Worm (Caenorhabditis elegans) whole organism, L1 larva: ENCODE results near the gene nhr-115.

ENCODE experiments used
- C34B4.2 ChIP-seq: sonication (generic microtip); optimal IDR thresholded peaks from 2 replicates; lab custom pipeline; 2017; ENCODE audit warnings: mild to moderate bottlenecking, missing genetic modification characterization, missing compliant biosample characterization
- aha-1 ChIP-seq: fragments of 150-350 bp; optimal IDR thresholded peaks from 2 replicates; lab custom pipeline; 2014; ENCODE audit warnings: missing biosample characterization, missing genetic modification characterization
- aly-2 ChIP-seq: fragments of 150-350 bp; optimal IDR thresholded peaks from 2 replicates; lab custom pipeline; 2014; ENCODE audit warnings: missing biosample characterization, missing genetic modification characterization
- blmp-1 ChIP-seq: fragments of 150-350 bp; optimal IDR thresholded peaks from 2 replicates; lab custom pipeline; 2014; ENCODE audit warnings: missing biosample characterization, missing genetic modification characterization
- ceh-82 ChIP-seq, 3 experiments: fragments of 150-350 bp in 1 of 3; sonication (generic microtip) in 2 of 3; optimal IDR thresholded peaks; 2 replicates each; lab custom pipeline; 2014 to 2017; ENCODE audit warnings: missing biosample characterization in 3 of 3, missing genetic modification characterization in 3 of 3
- ceh-90 ChIP-seq: sonication (generic microtip); optimal IDR thresholded peaks from 2 replicates; lab custom pipeline; 2016; ENCODE audit warnings: missing genetic modification characterization, missing compliant biosample characterization
- ces-1 ChIP-seq: fragments of 150-350 bp; optimal IDR thresholded peaks from 2 replicates; lab custom pipeline; 2014; ENCODE audit warnings: missing biosample characterization, missing genetic modification reagents, missing genetic modification characterization
- dpl-1 ChIP-seq, 3 experiments: fragments of 150-350 bp in 2 of 3; sonication (generic microtip) in 1 of 3; optimal IDR thresholded peaks; 2 replicates each; lab custom pipeline; 2014 to 2017; ENCODE audit warnings: missing biosample characterization in 3 of 3, missing genetic modification characterization in 3 of 3, missing genetic modification reagents in 3 of 3
- efl-1 ChIP-seq, 4 experiments: fragments of 150-350 bp; optimal IDR thresholded peaks in 3 of 4; peaks in 1 of 4; 1 replicate in 1 of 4; 2 replicates in 3 of 4; lab custom pipeline; 2014; ENCODE audit warnings: missing biosample characterization in 2 of 4, missing genetic modification characterization in 2 of 4, missing genetic modification reagents in 2 of 4
- efl-3 ChIP-seq: fragments of 200-800 bp; sonication (Bioruptor generic); optimal IDR thresholded peaks from 2 replicates; lab custom pipeline; 2018; ENCODE audit warnings: mild to moderate bottlenecking, missing genetic modification characterization, missing compliant biosample characterization
- elt-2 ChIP-seq: sonication (generic microtip); optimal IDR thresholded peaks from 2 replicates; lab custom pipeline; 2016; ENCODE audit warnings: missing genetic modification characterization, mild to moderate bottlenecking, inconsistent platforms, missing compliant biosample characterization, missing genetic modification reagents
- elt-3 ChIP-seq, 6 experiments: fragments of 150-350 bp in 1 of 6; sonication (generic microtip); optimal IDR thresholded peaks; 2 replicates each; lab custom pipeline; 2017 to 2018; ENCODE audit warnings: missing biosample characterization in 6 of 6, missing genetic modification characterization in 6 of 6, inconsistent platforms in 1 of 6
- fkh-10 ChIP-seq: sonication (generic microtip); optimal IDR thresholded peaks from 2 replicates; lab custom pipeline; 2017; ENCODE audit warnings: missing biosample characterization, missing genetic modification reagents, missing genetic modification characterization
- fkh-8 ChIP-seq: sonication (generic microtip); optimal IDR thresholded peaks from 2 replicates; lab custom pipeline; 2016; ENCODE audit warnings: mild to moderate bottlenecking, missing genetic modification characterization, missing compliant biosample characterization
- hlh-17 ChIP-seq: fragments of 200-800 bp; sonication (Bioruptor generic); optimal IDR thresholded peaks from 2 replicates; lab custom pipeline; 2018; ENCODE audit warnings: missing genetic modification characterization, mild to moderate bottlenecking, missing compliant biosample characterization, moderate library complexity, borderline replicate concordance
- irx-1 ChIP-seq: sonication (generic microtip); optimal IDR thresholded peaks from 2 replicates; lab custom pipeline; 2016; ENCODE audit warnings: missing genetic modification characterization, missing compliant biosample characterization
- lin-13 ChIP-seq: fragments of 150-350 bp; optimal IDR thresholded peaks from 2 replicates; lab custom pipeline; 2014; ENCODE audit warnings: missing biosample characterization, missing genetic modification reagents, missing genetic modification characterization
- lin-14 ChIP-seq: fragments of 200-800 bp; sonication (Bioruptor generic); optimal IDR thresholded peaks from 2 replicates; lab custom pipeline; 2018; ENCODE audit warnings: mild to moderate bottlenecking, missing genetic modification characterization, moderate library complexity, missing compliant biosample characterization
- lin-15B ChIP-seq: fragments of 150-350 bp; sonication (generic microtip); optimal IDR thresholded peaks from 3 replicates; lab custom pipeline; 2014; ENCODE audit warnings: missing biosample characterization, missing genetic modification characterization
- lin-35 ChIP-seq, 2 experiments: fragments of 150-350 bp; optimal IDR thresholded peaks; 2 replicates each; lab custom pipeline; 2014; ENCODE audit warnings: missing biosample characterization in 2 of 2, missing genetic modification characterization in 2 of 2, missing genetic modification reagents in 2 of 2
- lsy-2 ChIP-seq, 2 experiments: fragments of 150-350 bp; optimal IDR thresholded peaks; 2 replicates each; lab custom pipeline; 2014; ENCODE audit warnings: missing biosample characterization in 2 of 2, missing genetic modification characterization in 2 of 2
- mdl-1 ChIP-seq, 2 experiments: fragments of 150-350 bp; optimal IDR thresholded peaks; 2 replicates each; lab custom pipeline; 2014 to 2017; ENCODE audit warnings: missing biosample characterization in 2 of 2, missing genetic modification characterization in 2 of 2, inconsistent platforms in 1 of 2
- mep-1 ChIP-seq: fragments of 150-350 bp; optimal IDR thresholded peaks from 2 replicates; lab custom pipeline; 2014; ENCODE audit warnings: missing biosample characterization, missing genetic modification characterization
- nhr-11 ChIP-seq: fragments of 150-350 bp; optimal IDR thresholded peaks from 2 replicates; lab custom pipeline; 2014; ENCODE audit warnings: missing biosample characterization, missing genetic modification characterization
- nhr-12 ChIP-seq: sonication (generic microtip); optimal IDR thresholded peaks from 2 replicates; lab custom pipeline; 2017; ENCODE audit warnings: missing biosample characterization, missing genetic modification characterization
- nhr-20 ChIP-seq: sonication (generic microtip); optimal IDR thresholded peaks from 2 replicates; lab custom pipeline; 2016; ENCODE audit warnings: mild to moderate bottlenecking, missing genetic modification characterization, missing compliant biosample characterization
- nhr-47 ChIP-seq: sonication (generic microtip); optimal IDR thresholded peaks from 2 replicates; lab custom pipeline; 2016; ENCODE audit warnings: mild to moderate bottlenecking, missing genetic modification characterization, moderate library complexity, missing compliant biosample characterization
- nhr-71 ChIP-seq: sonication (generic microtip); optimal IDR thresholded peaks from 2 replicates; lab custom pipeline; 2016; ENCODE audit warnings: mild to moderate bottlenecking, missing genetic modification characterization, moderate library complexity, missing compliant biosample characterization
- nhr-77 ChIP-seq: fragments of 150-350 bp; optimal IDR thresholded peaks from 2 replicates; lab custom pipeline; 2014; ENCODE audit warnings: missing biosample characterization, missing genetic modification characterization
- nhr-85 ChIP-seq: sonication (generic microtip); peaks from one replicate; lab custom pipeline; 2016; ENCODE audit warnings: missing genetic modification characterization, inconsistent platforms, missing compliant biosample characterization
- nhr-90 ChIP-seq: sonication (generic microtip); optimal IDR thresholded peaks from 2 replicates; lab custom pipeline; 2016; ENCODE audit warnings: mild to moderate bottlenecking, missing genetic modification characterization, missing compliant biosample characterization; ENCODE audit not compliant: poor library complexity
- pax-3 ChIP-seq: fragments of 200-800 bp; sonication (Bioruptor generic); optimal IDR thresholded peaks from 2 replicates; lab custom pipeline; 2018; ENCODE audit warnings: mild to moderate bottlenecking, missing genetic modification characterization, moderate library complexity, missing compliant biosample characterization
- pqm-1 ChIP-seq: sonication (generic microtip); optimal IDR thresholded peaks from 3 replicates; lab custom pipeline; 2017; ENCODE audit warnings: missing biosample characterization, missing genetic modification characterization
- rnt-1 ChIP-seq: sonication (generic microtip); optimal IDR thresholded peaks from 2 replicates; lab custom pipeline; 2016; ENCODE audit warnings: mild to moderate bottlenecking, missing genetic modification characterization, moderate library complexity, missing compliant biosample characterization
- skn-1 ChIP-seq: fragments of 150-350 bp; optimal IDR thresholded peaks from 2 replicates; lab custom pipeline; 2014; ENCODE audit warnings: missing biosample characterization, missing genetic modification characterization
- snu-23 ChIP-seq: sonication (generic microtip); optimal IDR thresholded peaks from 2 replicates; lab custom pipeline; 2016; ENCODE audit warnings: missing genetic modification characterization, missing compliant biosample characterization
- sup-37 ChIP-seq: fragments of 200-800 bp; sonication (Bioruptor generic); optimal IDR thresholded peaks from 2 replicates; lab custom pipeline; 2018; ENCODE audit warnings: mild to moderate bottlenecking, missing genetic modification characterization, missing compliant biosample characterization
- swsn-7 ChIP-seq: sonication (generic microtip); optimal IDR thresholded peaks from 2 replicates; lab custom pipeline; 2016; ENCODE audit warnings: missing genetic modification characterization, missing compliant biosample characterization
- tbx-2 ChIP-seq: sonication (generic microtip); optimal IDR thresholded peaks from 2 replicates; lab custom pipeline; 2016; ENCODE audit warnings: missing genetic modification characterization, missing compliant biosample characterization
- tlp-1 ChIP-seq: fragments of 150-350 bp; optimal IDR thresholded peaks from 2 replicates; lab custom pipeline; 2014; ENCODE audit warnings: missing biosample characterization, missing genetic modification characterization
- unc-130 ChIP-seq: fragments of 150-350 bp; optimal IDR thresholded peaks from 2 replicates; lab custom pipeline; 2017; ENCODE audit warnings: missing biosample characterization, missing genetic modification characterization, inconsistent platforms
- unc-30 ChIP-seq: sonication (generic microtip); optimal IDR thresholded peaks from 2 replicates; lab custom pipeline; 2017; ENCODE audit warnings: missing biosample characterization, missing genetic modification characterization
- xbp-1 ChIP-seq: sonication (generic microtip); optimal IDR thresholded peaks from 2 replicates; lab custom pipeline; 2016; ENCODE audit warnings: missing genetic modification characterization, missing compliant biosample characterization
- zag-1 ChIP-seq: fragments of 150-350 bp; optimal IDR thresholded peaks from 2 replicates; lab custom pipeline; 2014; ENCODE audit warnings: missing biosample characterization, missing genetic modification characterization
- ztf-11 ChIP-seq, 2 experiments: sonication (generic microtip); optimal IDR thresholded peaks; 2 replicates each; lab custom pipeline; 2016 to 2017; ENCODE audit warnings: missing genetic modification characterization in 2 of 2, missing biosample characterization in 1 of 2, missing compliant biosample characterization in 1 of 2

nhr-115 gene

ce11 chrV:2277260-2277659 lies 15.1 kb upstream of the nhr-115 start:
- TF ChIP-seq efl-1 (optimal IDR thresholded peaks at IDR 0.05; lab: Kevin White, UChicago), result no peak
- TF ChIP-seq efl-1 (GFP tag; optimal IDR thresholded peaks at IDR 0.05 in 1 of 2; lab: Kevin White, UChicago), result peak in 1 of 2 experiments; percentile 81
- no peak for TF ChIP-seq ztf-11 (tag; optimal IDR thresholded peaks at IDR 0.05; lab: Kevin White, UChicago)
- peak; percentile 25 for TF ChIP-seq lin-13 (GFP tag; lab: Kevin White, UChicago)
- peak; percentile 19 for TF ChIP-seq fkh-8 (tag; lab: Kevin White, UChicago)
- no peak for TF ChIP-seq tlp-1 (tag; lab: Kevin White, UChicago)
- peak; percentile 19 for TF ChIP-seq snu-23 (GFP tag; lab: Kevin White, UChicago)
- TF ChIP-seq nhr-71 (tag; lab: Kevin White, UChicago), result peak; percentile 21
- TF ChIP-seq ceh-82 (tag; optimal IDR thresholded peaks at IDR 0.05; lab: Kevin White, UChicago), result peak in 1 of 3 experiments; percentile 21
- TF ChIP-seq nhr-85, result peak; percentile 42
- TF ChIP-seq hlh-17 (GFP tag; lab: Kevin White, UChicago), result no peak
- TF ChIP-seq C34B4.2 (tag; lab: Kevin White, UChicago), result no peak
- peak; percentile 67 for TF ChIP-seq lin-14
- TF ChIP-seq skn-1 (tag; lab: Kevin White, UChicago), result no peak
- peak; percentile 13 for TF ChIP-seq nhr-20 (tag; lab: Kevin White, UChicago)
- TF ChIP-seq lin-35 (GFP tag; optimal IDR thresholded peaks at IDR 0.05; lab: Kevin White, UChicago), result peak in 1 of 2 experiments; percentile 48
- TF ChIP-seq nhr-77 (tag; lab: Kevin White, UChicago), result peak; percentile 50

ce11 chrV:2278052-2278451 lies 14.3 kb upstream of the nhr-115 start, which contains the start of gene nhr-59:
TSS of gene nhr-59 (minus strand) at chrV:2278265.
- no peak for TF ChIP-seq tbx-2 (tag; lab: Kevin White, UChicago)
- no peak for TF ChIP-seq pqm-1
- TF ChIP-seq nhr-47, result no peak
- peak in 1 of 2 experiments; percentile 7 for TF ChIP-seq efl-1 (optimal IDR thresholded peaks at IDR 0.05; lab: Kevin White, UChicago)
- no peak for TF ChIP-seq efl-1 (GFP tag; optimal IDR thresholded peaks at IDR 0.05 in 1 of 2; lab: Kevin White, UChicago)
- no peak for TF ChIP-seq C34B4.2 (tag; lab: Kevin White, UChicago)
- TF ChIP-seq skn-1 (tag; lab: Kevin White, UChicago), result no peak
- peak; percentile 22 for TF ChIP-seq nhr-71 (tag; lab: Kevin White, UChicago)
- TF ChIP-seq elt-3 (tag; optimal IDR thresholded peaks at IDR 0.05; lab: Kevin White, UChicago), result no peak
- TF ChIP-seq aly-2 (tag; lab: Kevin White, UChicago), result peak; percentile 15
- TF ChIP-seq efl-3 (GFP tag; lab: Kevin White, UChicago), result no peak
- no peak for TF ChIP-seq unc-130 (tag; lab: Kevin White, UChicago)
- TF ChIP-seq dpl-1 (GFP tag; optimal IDR thresholded peaks at IDR 0.05; lab: Kevin White, UChicago), result peak in 1 of 3 experiments; percentile 11
- peak; percentile 0 for TF ChIP-seq mep-1
- peak in 1 of 2 experiments; percentile 56 for TF ChIP-seq lin-35 (GFP tag; optimal IDR thresholded peaks at IDR 0.05; lab: Kevin White, UChicago)
- no peak for TF ChIP-seq lin-15B (tag; lab: Kevin White, UChicago)
- TF ChIP-seq lin-14, result peak; percentile 68
- peak; percentile 53 for TF ChIP-seq nhr-20 (tag; lab: Kevin White, UChicago)
- no peak for TF ChIP-seq ceh-90
- TF ChIP-seq zag-1 (tag; lab: Kevin White, UChicago), result no peak

DNA sequence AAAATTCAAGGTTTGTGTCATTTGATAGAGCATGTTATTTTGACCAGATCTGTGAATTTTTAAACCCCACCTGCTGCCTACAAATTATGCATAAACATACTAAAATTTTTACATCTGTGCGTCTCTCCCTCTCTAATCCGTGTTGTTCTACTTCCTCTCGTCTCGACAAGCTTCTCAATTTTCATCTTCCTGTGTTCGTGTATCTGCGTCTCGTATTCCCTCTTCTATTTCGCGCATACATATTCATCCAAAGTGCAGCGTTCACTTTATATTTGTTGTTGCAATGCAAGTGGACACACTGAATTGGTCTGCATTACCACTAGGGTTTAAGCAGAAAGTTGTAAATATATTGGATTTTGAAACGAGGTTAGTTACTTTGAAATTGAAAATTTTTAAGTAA lies 13.8 kb upstream of the nhr-115 start, which contains the start of gene fbxa-137:
Gene fbxa-137 (plus strand): TSS at position 274 of the 400 bp plus-strand sequence.
- TF ChIP-seq irx-1 (tag; lab: Kevin White, UChicago) (no peak), lin-14 (peak; percentile 14)

- TF ChIP-seq unc-130 (tag; lab: Kevin White, UChicago) (peak; percentile 37), unc-30 (tag; lab: Kevin White, UChicago) (no peak), mep-1 (peak; percentile 64), aha-1 (tag; lab: Kevin White, UChicago) (no peak), elt-2 (tag; lab: Kevin White, UChicago) (no peak), ces-1 (no peak), xbp-1 (tag; lab: Kevin White, UChicago) (peak; percentile 1), swsn-7 (peak; percentile 23), lsy-2 (tag; optimal IDR thresholded peaks at IDR 0.05; lab: Kevin White, UChicago) (peak; percentile 29 to 73), ceh-82 (tag; optimal IDR thresholded peaks at IDR 0.05; lab: Kevin White, UChicago) (peak in 1 of 3 experiments; percentile 50), nhr-90 (peak; percentile 10), fkh-10 (no peak), sup-37 (GFP tag; lab: Kevin White, UChicago) (no peak), mdl-1 (tag; optimal IDR thresholded peaks at IDR 0.05; lab: Kevin White, UChicago) (peak in 1 of 2 experiments; percentile 7), zag-1 (tag; lab: Kevin White, UChicago) (no peak), nhr-12 (tag; lab: Kevin White, UChicago) (no peak), skn-1 (tag; lab: Kevin White, UChicago) (peak; percentile 89), rnt-1 (tag; lab: Kevin White, UChicago) (peak; percentile 46), nhr-77 (tag; lab: Kevin White, UChicago) (no peak), blmp-1 (tag; lab: Kevin White, UChicago) (peak; percentile 79), nhr-11 (tag; lab: Kevin White, UChicago) (no peak), pax-3 (tag; lab: Kevin White, UChicago) (no peak)
Measured at ce11 chrV:2281499-2281898, 10.8 kb upstream of the nhr-115 start, which contains the start of gene nhr-228. TSS of gene nhr-228 (plus strand) at chrV:2281759.
